Worm (Caenorhabditis elegans) whole organism, late embryonic: ENCODE measurements around the gene clec-243.

ENCODE experiments used
- ahr-1 ChIP-seq: sonication (generic microtip); optimal IDR thresholded peaks from 2 replicates; lab custom pipeline; 2016; ENCODE audit warnings: missing genetic modification characterization, missing compliant biosample characterization
- ama-1 ChIP-seq: fragments of 150-350 bp; optimal IDR thresholded peaks from 2 replicates; lab custom pipeline; 2014
- dve-1 ChIP-seq: sonication (generic microtip); optimal IDR thresholded peaks from 2 replicates; lab custom pipeline; 2017; ENCODE audit warnings: antibody characterized with exemption, mild to moderate bottlenecking, missing genetic modification characterization, missing compliant biosample characterization
- elt-2 ChIP-seq: sonication (generic microtip); optimal IDR thresholded peaks from 2 replicates; lab custom pipeline; 2016; ENCODE audit warnings: missing genetic modification reagents, missing genetic modification characterization, missing compliant biosample characterization
- nfya-1 ChIP-seq: sonication (generic microtip); optimal IDR thresholded peaks from 2 replicates; lab custom pipeline; 2017; ENCODE audit warnings: missing genetic modification characterization, mild to moderate bottlenecking, missing compliant biosample characterization, antibody characterized with exemption, moderate library complexity
- odd-2 ChIP-seq: sonication (generic microtip); optimal IDR thresholded peaks from 2 replicates; lab custom pipeline; 2017; ENCODE audit warnings: antibody characterized with exemption, mild to moderate bottlenecking, missing genetic modification characterization, missing compliant biosample characterization
- pha-2 ChIP-seq: sonication (generic microtip); optimal IDR thresholded peaks from 2 replicates; lab custom pipeline; 2017; ENCODE audit warnings: mild to moderate bottlenecking, missing genetic modification characterization, missing compliant biosample characterization
- pqm-1 ChIP-seq: sonication (generic microtip); optimal IDR thresholded peaks from 2 replicates; lab custom pipeline; 2016; ENCODE audit warnings: missing genetic modification characterization, missing compliant biosample characterization
- unc-42 ChIP-seq: sonication (generic microtip); optimal IDR thresholded peaks from 2 replicates; lab custom pipeline; 2016; ENCODE audit warnings: missing genotype, missing genetic modification characterization, missing compliant biosample characterization
- unc-55 ChIP-seq: sonication (generic microtip); optimal IDR thresholded peaks from 2 replicates; lab custom pipeline; 2017; ENCODE audit warnings: missing biosample characterization, missing genetic modification reagents, missing genetic modification characterization

DNA sequence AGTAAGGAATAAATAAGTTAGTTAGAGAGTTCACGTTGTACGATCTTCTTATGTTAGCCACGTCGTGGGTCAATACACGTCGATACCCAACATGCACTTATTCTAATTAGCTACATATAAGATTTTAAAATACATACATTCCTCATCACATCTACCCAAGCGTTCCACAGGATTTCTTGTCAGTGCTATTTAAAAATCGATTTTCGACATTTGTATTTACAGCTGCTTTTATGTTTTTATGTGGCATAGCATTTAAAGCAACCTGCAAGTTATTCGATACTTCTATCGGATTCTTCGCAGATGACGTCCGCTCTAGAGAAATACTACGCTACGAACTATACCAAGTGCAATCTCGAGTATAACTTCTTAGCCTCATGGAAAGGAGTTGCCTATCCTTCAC lies 6.6 kb upstream of the clec-243 start, which contains the start of gene srh-115:
- TF ChIP-seq odd-2 (tag; lab: Kevin White, UChicago) (no peak), elt-2 (tag; lab: Kevin White, UChicago) (no peak), dve-1 (tag; lab: Kevin White, UChicago) (no peak), unc-42 (tag; lab: Kevin White, UChicago) (no peak), pqm-1 (no peak), ama-1 (no peak), unc-55 (GFP tag; lab: Kevin White, UChicago) (no peak), nfya-1 (tag; lab: Kevin White, UChicago) (no peak), ahr-1 (tag; lab: Kevin White, UChicago) (no peak), pha-2 (tag; lab: Kevin White, UChicago) (no peak)
